Worm (Caenorhabditis elegans) whole organism, young adult: ENCODE measurements around the gene lin-48.

ENCODE experiments used
- B0336.3 ChIP-seq: fragments of 200-800 bp; sonication (Bioruptor generic); IDR thresholded peaks from 2 replicates; pipeline ENCODE4 v1.3.6; 2022; ENCODE audit warnings: missing genetic modification characterization, missing compliant biosample characterization
- D2030.7 ChIP-seq: fragments of 200-800 bp; sonication (Bioruptor generic); IDR thresholded peaks from 2 replicates; pipeline ENCODE4 v1.3.6; 2022; ENCODE audit warnings: missing genetic modification reagents, missing genetic modification characterization, missing compliant biosample characterization
- F49E8.2 ChIP-seq: sonication (generic microtip); optimal IDR thresholded peaks from 3 replicates; lab custom pipeline; 2017; ENCODE audit warnings: missing genetic modification characterization, mild to moderate bottlenecking, missing compliant biosample characterization, antibody characterized with exemption, moderate library complexity; ENCODE audit not compliant: insufficient read depth
- Y56A3A.18 ChIP-seq: fragments of 200-800 bp; sonication (Bioruptor generic); IDR thresholded peaks from 2 replicates; pipeline ENCODE4 v1.3.6; 2022; ENCODE audit warnings: missing genetic modification reagents, missing genetic modification characterization, missing compliant biosample characterization
- Y79H2A.3 ChIP-seq: fragments of 200-800 bp; sonication (Bioruptor generic); conservative IDR thresholded peaks from 2 replicates; pipeline ENCODE4 v1.3.6; 2022; ENCODE audit warnings: missing genetic modification reagents, missing genetic modification characterization, missing compliant biosample characterization
- ama-1 ChIP-seq, 3 experiments: fragments of 150-350 bp in 1 of 3; sonication (generic microtip) in 2 of 3; optimal IDR thresholded peaks; 2 replicates each; lab custom pipeline; 2014 to 2018; ENCODE audit warnings: missing biosample characterization in 2 of 3, missing genetic modification characterization in 2 of 3, missing genetic modification reagents in 2 of 3
- athp-1 ChIP-seq: sonication (generic microtip); optimal IDR thresholded peaks from 2 replicates; lab custom pipeline; 2017; ENCODE audit warnings: mild to moderate bottlenecking, missing genetic modification characterization, missing compliant biosample characterization
- attf-6 ChIP-seq: fragments of 200-800 bp; sonication (Bioruptor generic); IDR thresholded peaks from 2 replicates; pipeline ENCODE4 v1.3.6; 2022; ENCODE audit warnings: missing genetic modification reagents, missing genetic modification characterization, missing compliant biosample characterization
- cebp-2 ChIP-seq: fragments of 200-800 bp; sonication (Bioruptor generic); IDR thresholded peaks from 2 replicates; pipeline ENCODE4 v1.3.6; 2022; ENCODE audit warnings: missing genetic modification characterization, missing compliant biosample characterization
- ceh-100 ChIP-seq: fragments of 200-800 bp; sonication (Bioruptor generic); IDR thresholded peaks from 2 replicates; pipeline ENCODE4 v1.3.6; 2022; ENCODE audit warnings: missing genetic modification reagents, missing genetic modification characterization, missing compliant biosample characterization
- ceh-40 ChIP-seq: fragments of 200-800 bp; sonication (Bioruptor generic); IDR thresholded peaks from 2 replicates; pipeline ENCODE4 v1.3.6; 2022; ENCODE audit warnings: missing genetic modification characterization, missing compliant biosample characterization
- ceh-91 ChIP-seq: fragments of 200-800 bp; sonication (Bioruptor generic); IDR thresholded peaks from 2 replicates; pipeline ENCODE4 v1.3.6; 2022; ENCODE audit warnings: missing genetic modification reagents, missing genetic modification characterization, missing compliant biosample characterization
- egl-44 ChIP-seq: fragments of 200-800 bp; sonication (Bioruptor generic); IDR thresholded peaks from 2 replicates; pipeline ENCODE4 v1.3.6; 2022; ENCODE audit warnings: missing genetic modification reagents, missing genetic modification characterization, missing compliant biosample characterization
- ekl-4 ChIP-seq: fragments of 200-800 bp; sonication (Bioruptor generic); IDR thresholded peaks from 2 replicates; pipeline ENCODE4 v1.3.6; 2022; ENCODE audit warnings: missing genetic modification reagents, missing genetic modification characterization, missing compliant biosample characterization
- him-1 ChIP-seq: sonication (generic microtip); optimal IDR thresholded peaks from 2 replicates; lab custom pipeline; 2016; ENCODE audit warnings: missing genotype, missing genetic modification reagents, missing genetic modification characterization, missing compliant biosample characterization
- hrde-1 ChIP-seq: sonication (generic microtip); optimal IDR thresholded peaks from 2 replicates; lab custom pipeline; 2016; ENCODE audit warnings: missing genetic modification characterization, mild to moderate bottlenecking, missing compliant biosample characterization, moderate library complexity, missing genotype, missing genetic modification reagents, borderline replicate concordance
- hsf-1 ChIP-seq: fragments of 200-800 bp; sonication (Bioruptor generic); IDR thresholded peaks from 2 replicates; pipeline ENCODE4 v1.3.6; 2022; ENCODE audit warnings: missing genetic modification reagents, missing genetic modification characterization, missing compliant biosample characterization
- let-607 ChIP-seq, 2 experiments: fragments of 200-800 bp in 1 of 2; sonication (Bioruptor generic) in 1 of 2; sonication (generic microtip) in 1 of 2; optimal IDR thresholded peaks; 2 replicates each; lab custom pipeline; 2016 to 2018; ENCODE audit warnings: mild to moderate bottlenecking in 2 of 2, missing compliant biosample characterization in 2 of 2, missing genetic modification characterization in 2 of 2, moderate library complexity in 2 of 2, missing genotype in 1 of 2
- madf-10 ChIP-seq: sonication (generic microtip); optimal IDR thresholded peaks from 2 replicates; lab custom pipeline; 2016; ENCODE audit warnings: mild to moderate bottlenecking, missing genetic modification characterization, missing compliant biosample characterization
- madf-6 ChIP-seq: fragments of 200-800 bp; sonication (Bioruptor generic); IDR thresholded peaks from 2 replicates; pipeline ENCODE4 v1.3.6; 2022; ENCODE audit warnings: missing genetic modification reagents, missing genetic modification characterization, missing compliant biosample characterization
- mcd-1 ChIP-seq: fragments of 200-800 bp; sonication (Bioruptor generic); IDR thresholded peaks from 2 replicates; pipeline ENCODE4 v1.3.6; 2022; ENCODE audit warnings: missing genetic modification reagents, missing genetic modification characterization, missing compliant biosample characterization
- mes-4 ChIP-seq: sonication (generic microtip); optimal IDR thresholded peaks from 2 replicates; lab custom pipeline; 2016; ENCODE audit warnings: missing genotype, missing genetic modification characterization, missing compliant biosample characterization
- nhr-179 ChIP-seq: sonication (generic microtip); optimal IDR thresholded peaks from 2 replicates; lab custom pipeline; 2016; ENCODE audit warnings: mild to moderate bottlenecking, missing genetic modification characterization, missing compliant biosample characterization
- snpc-1.3 ChIP-seq: sonication (generic microtip); optimal IDR thresholded peaks from 2 replicates; lab custom pipeline; 2017; ENCODE audit warnings: missing genetic modification characterization, mild to moderate bottlenecking, missing compliant biosample characterization, antibody characterized with exemption, moderate library complexity, missing genotype, missing genetic modification reagents; ENCODE audit not compliant: insufficient read depth
- snpc-3.4 ChIP-seq: sonication (generic microtip); optimal IDR thresholded peaks from 2 replicates; lab custom pipeline; 2017; ENCODE audit warnings: missing genetic modification characterization, mild to moderate bottlenecking, missing compliant biosample characterization, antibody characterized with exemption, moderate library complexity, missing genotype, missing genetic modification reagents
- somi-1 ChIP-seq: fragments of 200-800 bp; sonication (Bioruptor generic); optimal IDR thresholded peaks from 2 replicates; lab custom pipeline; 2018; ENCODE audit warnings: mild to moderate bottlenecking, missing genetic modification characterization, missing compliant biosample characterization
- unc-130 ChIP-seq: sonication (generic microtip); optimal IDR thresholded peaks from 2 replicates; lab custom pipeline; 2016; ENCODE audit warnings: missing genetic modification reagents, missing genetic modification characterization, missing compliant biosample characterization
- unc-62 ChIP-seq: fragments of 150-350 bp; optimal IDR thresholded peaks from 2 replicates; lab custom pipeline; 2014; ENCODE audit warnings: missing biosample characterization, missing genetic modification reagents, missing genetic modification characterization
- ztf-22 ChIP-seq: fragments of 200-800 bp; sonication (Bioruptor generic); optimal IDR thresholded peaks from 2 replicates; lab custom pipeline; 2018; ENCODE audit warnings: mild to moderate bottlenecking, missing genetic modification characterization, moderate library complexity, missing compliant biosample characterization

lin-48 gene

DNA sequence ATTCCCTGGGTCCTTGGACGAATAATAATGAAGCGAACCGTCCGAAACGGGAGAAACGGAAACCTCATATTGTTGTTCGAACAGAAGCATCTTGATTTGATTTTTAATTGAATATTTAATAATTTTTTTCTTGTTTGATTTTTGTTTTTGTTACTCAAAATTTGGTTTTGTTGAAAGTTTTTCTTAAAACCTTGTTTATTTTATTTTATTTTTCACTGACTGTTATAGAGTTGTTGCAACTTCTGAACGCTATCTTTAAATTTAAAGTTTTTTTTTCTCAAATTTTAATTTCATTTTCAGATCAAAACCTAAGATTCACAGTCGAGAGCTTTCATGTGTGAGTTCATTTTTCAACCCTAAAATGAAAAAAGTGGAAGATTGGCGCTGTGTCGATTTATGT lies 36.2 kb upstream of the lin-48 start, which contains the start of gene alkb-8:
TSS of gene alkb-8 (plus strand) at position 301 of the 400 bp plus-strand sequence.
- no peak for TF ChIP-seq ceh-40 (GFP tag; lab: Robert Waterston, UW)
- TF ChIP-seq ztf-22 (GFP tag; lab: Kevin White, UChicago): no peak
- no peak for TF ChIP-seq egl-44
- TF ChIP-seq D2030.7 (GFP tag; lab: Robert Waterston, UW): 0 out of 2 replicates have a peak, but pooled peaks have one; percentile 13
- TF ChIP-seq somi-1 (GFP tag; lab: Kevin White, UChicago): no peak

DNA sequence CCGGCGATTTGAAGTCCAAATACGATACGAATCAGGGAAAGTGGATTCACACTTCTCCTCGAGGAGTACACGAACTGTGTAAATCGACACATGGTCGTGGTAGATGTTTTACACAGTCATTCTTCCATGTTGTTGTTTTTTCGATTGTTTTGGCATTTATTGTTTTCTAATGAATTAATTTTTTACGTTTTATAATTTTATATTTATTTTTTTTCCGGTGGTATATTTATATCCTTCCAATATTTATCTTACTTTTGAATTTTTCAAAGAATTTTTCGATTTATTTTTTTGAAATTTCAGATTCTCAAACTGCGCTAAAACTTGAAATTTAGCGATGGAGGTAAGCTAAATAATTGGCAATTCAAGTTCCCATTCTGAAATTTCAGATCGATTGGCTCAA lies 32.1 kb upstream of the lin-48 start, which contains the start of gene nrde-1:
TSS of gene nrde-1 (plus strand) at position 301 of the 400 bp plus-strand sequence.
- TF ChIP-seq Y79H2A.3 (GFP tag; lab: Robert Waterston, UW): no peak
- TF ChIP-seq nhr-179 (tag; lab: Kevin White, UChicago): no peak
- no peak for TF ChIP-seq ama-1 (optimal IDR thresholded peaks at IDR 0.05; lab: Kevin White, UChicago)
- no peak for TF ChIP-seq ama-1 (GFP tag; optimal IDR thresholded peaks at IDR 0.05; lab: Kevin White, UChicago)
- TF ChIP-seq hrde-1 (tag; lab: Kevin White, UChicago): no peak
- TF ChIP-seq let-607 (tag; optimal IDR thresholded peaks at IDR 0.05; lab: Kevin White, UChicago): no peak
- TF ChIP-seq madf-10 (tag; lab: Kevin White, UChicago): no peak

DNA sequence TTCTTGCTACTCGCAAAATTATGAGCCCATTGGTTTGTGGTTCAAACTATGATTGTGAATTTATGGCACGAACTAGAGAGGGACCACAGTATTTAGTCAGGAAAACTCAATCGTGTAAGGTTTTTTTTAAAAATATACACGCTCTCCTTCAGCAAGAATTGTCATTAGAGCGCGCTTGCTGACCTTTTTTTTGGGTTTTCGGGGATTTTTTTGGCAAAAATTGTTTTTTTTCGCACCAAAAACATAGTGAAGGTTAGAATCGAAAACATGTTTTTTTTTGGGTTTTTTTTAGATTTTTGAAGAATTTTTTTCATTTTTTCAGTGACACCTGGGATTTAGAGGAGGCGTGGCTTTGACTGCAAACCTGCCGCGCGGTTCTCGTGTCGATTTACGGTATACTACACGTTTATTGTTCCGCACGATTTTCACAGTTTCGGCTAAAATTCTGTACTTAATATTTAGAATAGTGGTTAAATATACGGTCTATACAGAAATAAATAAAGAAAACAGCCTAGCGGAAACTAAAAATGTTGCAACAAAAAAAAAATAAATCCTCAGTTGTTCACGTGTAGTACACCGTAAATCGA lies 29.1 kb upstream of the lin-48 start:
- TF ChIP-seq mcd-1 (GFP tag; lab: Robert Waterston, UW) (peak; percentile 51; the same call in 1 of the 2 replicates), cebp-2 (GFP tag; lab: Robert Waterston, UW) (no peak)

DNA sequence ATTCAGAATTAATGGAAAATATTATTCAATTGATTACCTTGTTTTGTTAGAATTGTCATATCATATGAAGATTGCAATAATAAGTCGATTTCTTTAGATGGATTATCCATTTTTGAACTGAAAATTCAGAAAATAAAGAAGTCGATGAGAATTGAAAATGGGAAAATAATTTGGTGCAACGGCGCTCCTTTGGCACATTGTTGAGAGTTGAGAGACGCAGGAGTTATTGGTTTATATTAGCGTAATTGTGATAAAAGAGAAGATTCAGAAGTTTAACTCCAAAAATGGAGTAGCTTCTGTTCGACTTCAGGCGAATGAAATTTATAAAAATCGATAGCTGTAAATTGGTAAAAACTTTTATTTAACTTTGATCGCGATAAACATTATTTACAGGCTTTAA lies 25.7 kb upstream of the lin-48 start, which contains the start of gene C14B1.8:
TSS of gene C14B1.8 (minus strand) at position 117 of the 400 bp plus-strand sequence.
- peak; percentile 27 for TF ChIP-seq snpc-1.3 (tag; lab: Kevin White, UChicago)
- no peak for TF ChIP-seq ztf-22 (GFP tag; lab: Kevin White, UChicago)
- TF ChIP-seq ekl-4: 0 out of 2 replicates have a peak, but pooled peaks have one; percentile 23
- no peak for TF ChIP-seq ceh-91 (GFP tag; lab: Robert Waterston, UW)
- TF ChIP-seq hrde-1 (tag; lab: Kevin White, UChicago): peak; percentile 23
- no peak for TF ChIP-seq unc-62 (GFP tag; lab: Kevin White, UChicago)
- peak; percentile 74 for TF ChIP-seq him-1
- TF ChIP-seq mes-4 (tag; lab: Kevin White, UChicago): no peak
- TF ChIP-seq Y56A3A.18 (GFP tag; lab: Robert Waterston, UW): no peak
- no peak for TF ChIP-seq ama-1 (optimal IDR thresholded peaks at IDR 0.05; lab: Kevin White, UChicago)
- peak in 1 of 2 experiments; percentile 19 for TF ChIP-seq ama-1 (GFP tag; optimal IDR thresholded peaks at IDR 0.05; lab: Kevin White, UChicago)
- peak; percentile 17 for TF ChIP-seq athp-1
- TF ChIP-seq snpc-3.4: peak; percentile 34
- peak; percentile 61 for TF ChIP-seq unc-130
- 0 out of 2 replicates have a peak, but pooled peaks have one; percentile 36 for TF ChIP-seq attf-6 (GFP tag; lab: Robert Waterston, UW)
- TF ChIP-seq ceh-100 (GFP tag; lab: Robert Waterston, UW): 0 out of 2 replicates have a peak, but pooled peaks have one; percentile 29
- peak; percentile 12 for TF ChIP-seq F49E8.2 (tag; lab: Kevin White, UChicago)
- TF ChIP-seq B0336.3 (GFP tag; lab: Robert Waterston, UW): peak; percentile 18; the same call in 1 of the 2 replicates
- TF ChIP-seq madf-6: peak; percentile 50
- peak; percentile 45; the same call in 1 of the 2 replicates for TF ChIP-seq hsf-1 (GFP tag; lab: Robert Waterston, UW)
